Worm (Caenorhabditis elegans) whole organism, early embryonic: ENCODE data around the gene Y68A4B.3.

ENCODE experiments used
- B0310.2 ChIP-seq: sonication (generic microtip); optimal IDR thresholded peaks from 2 replicates; lab custom pipeline; 2016; ENCODE audit warnings: mild to moderate bottlenecking, missing genetic modification characterization, missing compliant biosample characterization
- aly-1 ChIP-seq: sonication (generic microtip); optimal IDR thresholded peaks from 2 replicates; lab custom pipeline; 2016; ENCODE audit warnings: missing genetic modification characterization, missing compliant biosample characterization
- ama-1 ChIP-seq: fragments of 150-350 bp; optimal IDR thresholded peaks from 2 replicates; lab custom pipeline; 2014
- ceh-13 ChIP-seq: fragments of 200-800 bp; sonication (Bioruptor generic); optimal IDR thresholded peaks from 2 replicates; lab custom pipeline; 2018; ENCODE audit warnings: mild to moderate bottlenecking, missing genetic modification characterization, missing compliant biosample characterization
- ets-7 ChIP-seq: sonication (generic microtip); optimal IDR thresholded peaks from 2 replicates; lab custom pipeline; 2016; ENCODE audit warnings: missing genotype, missing genetic modification characterization, missing compliant biosample characterization
- flt-1 ChIP-seq: fragments of 200-800 bp; sonication (Bioruptor generic); IDR thresholded peaks from 2 replicates; pipeline ENCODE4 v1.3.6; 2022; ENCODE audit warnings: missing genetic modification characterization, missing compliant biosample characterization
- hmg-4 ChIP-seq: fragments of 200-800 bp; sonication (Bioruptor generic); optimal IDR thresholded peaks from 2 replicates; lab custom pipeline; 2018; ENCODE audit warnings: mild to moderate bottlenecking, missing genetic modification characterization, missing compliant biosample characterization
- pes-1 ChIP-seq: fragments of 200-800 bp; sonication (Bioruptor generic); IDR thresholded peaks from 2 replicates; pipeline ENCODE4 v1.3.6; 2022; ENCODE audit warnings: missing genetic modification reagents, missing genetic modification characterization, missing compliant biosample characterization
- tbx-37 ChIP-seq: fragments of 200-800 bp; sonication (Bioruptor generic); conservative IDR thresholded peaks from 2 replicates; pipeline ENCODE4 v1.3.6; 2022; ENCODE audit warnings: missing genetic modification reagents, missing genetic modification characterization, missing compliant biosample characterization

DNA sequence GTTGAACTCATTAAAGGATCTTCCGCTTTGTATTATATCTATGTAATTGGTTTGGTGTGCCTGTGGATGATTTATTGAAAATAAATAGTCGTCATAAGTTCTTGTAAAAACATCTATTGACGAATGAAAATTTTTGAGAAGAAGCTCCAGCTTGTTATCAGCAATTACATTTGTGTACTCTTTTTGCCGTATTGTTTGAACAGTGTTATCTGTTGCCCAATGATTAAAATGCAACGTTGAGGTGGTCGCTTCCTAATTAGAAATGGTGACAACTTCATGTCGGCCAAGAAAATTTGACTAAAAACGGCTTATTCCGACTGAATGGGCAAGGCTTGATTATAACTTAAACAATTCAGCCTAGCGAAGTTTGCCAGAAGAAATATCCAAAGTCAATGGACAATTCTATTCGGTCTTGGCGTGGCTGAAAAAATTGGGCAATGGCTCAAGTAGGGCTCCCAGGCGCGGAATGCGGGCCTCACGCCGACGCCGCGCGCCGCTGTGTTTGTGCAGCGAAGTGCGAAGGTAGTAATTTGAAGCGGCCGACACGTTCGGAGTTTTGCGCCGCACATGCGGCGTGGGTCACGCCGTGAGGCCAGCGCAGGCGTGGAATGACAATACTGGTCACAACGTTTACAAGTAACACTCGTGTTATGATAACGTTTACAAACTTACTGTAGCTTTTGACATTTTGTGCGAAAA is 1.7 kb downstream of the Y68A4B.3 start:
- TF ChIP-seq flt-1 (GFP tag; lab: Robert Waterston, UW) (no peak), ama-1 (no peak), tbx-37 (no peak), pes-1 (GFP tag; lab: Robert Waterston, UW) (no peak), hmg-4 (no peak), B0310.2 (tag; lab: Kevin White, UChicago) (no peak), ets-7 (tag; lab: Kevin White, UChicago) (no peak), ceh-13 (GFP tag; lab: Kevin White, UChicago) (no peak), aly-1 (tag; lab: Kevin White, UChicago) (no peak)
